Fruit fly (Drosophila melanogaster): Measurements from ENCODE around the gene CG6083.
"Not testable (repeated sequence)": the region's sequence is repeated elsewhere in the genome, so short reads cannot be mapped to it uniquely, and the experiment has no call there.

DNA sequence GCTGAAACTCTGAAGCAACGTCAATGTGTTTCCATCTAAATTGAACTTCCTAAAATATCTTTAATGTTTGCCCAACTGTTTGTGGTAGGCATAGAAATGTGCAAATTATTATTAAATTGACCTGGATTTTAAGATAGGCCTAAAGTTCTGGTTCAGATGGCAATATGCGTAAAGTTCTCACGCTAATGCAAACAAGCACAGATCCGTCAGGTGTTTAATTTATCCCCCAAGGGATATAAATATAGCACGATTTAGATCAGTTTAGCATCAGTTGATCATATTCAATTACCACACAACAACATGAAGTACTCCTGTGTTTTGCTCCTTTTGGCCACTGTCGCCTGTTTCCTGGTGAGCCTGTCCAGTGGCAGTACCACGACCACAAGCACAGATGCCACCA is 36.5 kb downstream of the CG6083 start, which contains the start of gene CG7377:
- not testable (repeated sequence) for TF ChIP-seq CG11617 (GFP tag; optimal IDR thresholded peaks at IDR 0.05); CG5204 (GFP tag; optimal IDR thresholded peaks at IDR 0.05); kay (GFP tag; ENCODE audit: borderline replicate concordance); bab1 (GFP tag; optimal IDR thresholded peaks at IDR 0.05); ovo (GFP tag; optimal IDR thresholded peaks at IDR 0.05); Clk (GFP tag; optimal IDR thresholded peaks at IDR 0.05); pad (GFP tag; optimal IDR thresholded peaks at IDR 0.05); CG33017 (tag; optimal IDR thresholded peaks at IDR 0.05); Hr96 (GFP tag; optimal IDR thresholded peaks at IDR 0.05); cnc (optimal IDR thresholded peaks at IDR 0.05); CG1620 (GFP tag; optimal IDR thresholded peaks at IDR 0.05); CG12768 (GFP tag; optimal IDR thresholded peaks at IDR 0.05)

Measured in whole organism, adult.